Fruit fly (Drosophila melanogaster): Measurements from ENCODE around the gene c12.2.

DNA sequence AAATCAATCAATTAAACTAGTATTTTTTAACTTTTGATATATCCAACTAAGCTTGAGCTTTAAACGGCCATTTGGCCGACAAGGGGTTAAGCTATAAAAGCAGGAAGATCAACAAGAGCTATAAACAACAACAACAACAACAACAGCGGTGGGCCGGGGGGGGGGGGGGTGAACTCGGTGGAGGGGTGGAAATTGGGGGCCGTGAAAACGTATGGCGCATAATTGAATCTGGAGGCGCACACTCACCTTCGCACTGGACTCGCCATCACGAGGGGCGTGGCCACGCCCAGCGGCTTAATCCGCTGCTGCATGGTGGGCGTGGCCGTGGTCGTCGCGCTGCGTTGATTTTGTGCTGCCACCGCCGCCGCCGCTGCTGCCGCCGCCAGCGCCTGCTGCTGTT lies 13.0 kb downstream of the c12.2 start:
- TF ChIP-seq CTCF (optimal IDR thresholded peaks at IDR 0.05), result no peak
- no peak for TF ChIP-seq CG8478 (optimal IDR thresholded peaks at IDR 0.05)
